Fruit fly (Drosophila melanogaster) whole organism, adult: ENCODE results near the gene nkd.

Experiments
- CG11617 ChIP-seq: fragments of 200-800 bp; sonication (Bioruptor generic); optimal IDR thresholded peaks from 2 replicates; lab custom pipeline; 2017; ENCODE audit warnings: mild to moderate bottlenecking, missing biosample characterization, missing genetic modification reagents, missing genetic modification characterization
- CG12768 ChIP-seq: fragments of 200-800 bp; sonication (Bioruptor generic); optimal IDR thresholded peaks from 2 replicates; lab custom pipeline; 2017; ENCODE audit warnings: missing biosample characterization, missing genetic modification characterization, mild to moderate bottlenecking, moderate library complexity, missing genetic modification reagents
- CG14711 ChIP-seq: fragments of 200-800 bp; sonication (Bioruptor generic); optimal IDR thresholded peaks from 2 replicates; lab custom pipeline; 2018; ENCODE audit warnings: missing biosample characterization, mild to moderate bottlenecking, missing genetic modification characterization, moderate library complexity
- CG7101 ChIP-seq: fragments of 200-800 bp; sonication (Bioruptor generic); optimal IDR thresholded peaks from 2 replicates; lab custom pipeline; 2018; ENCODE audit warnings: missing biosample characterization, mild to moderate bottlenecking, missing genetic modification characterization, moderate library complexity
- cic ChIP-seq: fragments of 200-800 bp; sonication (Bioruptor generic); optimal IDR thresholded peaks from 2 replicates; lab custom pipeline; 2017; ENCODE audit warnings: missing biosample characterization, mild to moderate bottlenecking, missing genetic modification characterization, moderate library complexity
- toe ChIP-seq: fragments of 200-800 bp; sonication (Bioruptor generic); optimal IDR thresholded peaks from 2 replicates; lab custom pipeline; 2016; ENCODE audit warnings: missing biosample characterization, missing genetic modification characterization

- no peak for TF ChIP-seq CG11617 (GFP tag; lab: Kevin White, UChicago)
- no peak for TF ChIP-seq CG14711 (tag; lab: Kevin White, UChicago)
- no peak for TF ChIP-seq CG7101
- no peak for TF ChIP-seq CG12768 (GFP tag; lab: Kevin White, UChicago)
- no peak for TF ChIP-seq toe (GFP tag; lab: Kevin White, UChicago)
- TF ChIP-seq cic (GFP tag; lab: Kevin White, UChicago) = no peak
These were observed 46.9 kb downstream of the nkd start for dm6 chr3L:18998284-18998830.
